In genomic region chrII:4928367-4928766, ce11 we compare ENCODE assay signal across 1 worm cellular context.
TF ChIP-seq lines count a peak whose summit lies in the region.
"Not testable (repeated sequence)": the region's sequence is repeated elsewhere in the genome, so short reads cannot be mapped to it uniquely, and the experiment has no call there.

No protein-coding gene starts in this region.

TF ChIP-seq in whole organism, L4 larva, 104 proteins besides CTCF, POLR2A, EP300 and RAD21 (continued from another document):
- peak; percentile 86 for TF ChIP-seq D1046.2 (GFP tag; IDR thresholded peaks at IDR 0.05; lab: Robert Waterston, UW)
- peak; percentile 76; the same call in 1 of the 2 replicates for TF ChIP-seq ZK337.2 (GFP tag; IDR thresholded peaks at IDR 0.05; lab: Robert Waterston, UW)
- 0 out of 2 replicates have a peak, but pooled peaks have one; percentile 15 for TF ChIP-seq lin-29 (GFP tag; IDR thresholded peaks at IDR 0.05; lab: Robert Waterston, UW)
- TF ChIP-seq ceh-44 (GFP tag; IDR thresholded peaks at IDR 0.05; lab: Robert Waterston, UW) = peak; percentile 76
- TF ChIP-seq zfp-3 (GFP tag; conservative IDR thresholded peaks at IDR 0.05; lab: Robert Waterston, UW) = peak; percentile 70; the same call in 1 of the 2 replicates
- peak; percentile 79; the same call in 1 of the 2 replicates for TF ChIP-seq pha-4 (GFP tag; IDR thresholded peaks at IDR 0.05; lab: Robert Waterston, UW)
- not testable (repeated sequence) for TF ChIP-seq pha-4 (tag; optimal IDR thresholded peaks at IDR 0.05; lab: Kevin White, UChicago)
- TF ChIP-seq madf-5 (GFP tag; IDR thresholded peaks at IDR 0.05; lab: Robert Waterston, UW) = peak; percentile 75; a peak in 2 of 4 replicates
- peak; percentile 88 for TF ChIP-seq tra-1 (GFP tag; IDR thresholded peaks at IDR 0.05; lab: Robert Waterston, UW)
- TF ChIP-seq hmg-1.1 (GFP tag; IDR thresholded peaks at IDR 0.05; lab: Robert Waterston, UW) = peak; percentile 59; the same call in 1 of the 2 replicates
- peak; percentile 81 for TF ChIP-seq lin-38 (GFP tag; IDR thresholded peaks at IDR 0.05; lab: Robert Waterston, UW)
- TF ChIP-seq ctbp-1 (GFP tag; IDR thresholded peaks at IDR 0.05; lab: Robert Waterston, UW) = 0 out of 2 replicates have a peak, but pooled peaks have one; percentile 55
